Worm (Caenorhabditis elegans) whole organism, midembryonic: ENCODE data around the gene drr-2.

Experiments used
- cog-1 ChIP-seq: sonication (generic microtip); optimal IDR thresholded peaks from 2 replicates; lab custom pipeline; 2016; ENCODE audit warnings: missing genetic modification characterization, missing compliant biosample characterization
- flt-1 ChIP-seq: fragments of 200-800 bp; sonication (Bioruptor generic); IDR thresholded peaks from 2 replicates; pipeline ENCODE4 v1.3.6; 2022; ENCODE audit warnings: missing genetic modification characterization, missing compliant biosample characterization
- klf-2 ChIP-seq: fragments of 200-800 bp; sonication (Bioruptor generic); conservative IDR thresholded peaks from 2 replicates; pipeline ENCODE4 v1.3.6; 2022; ENCODE audit warnings: missing genetic modification reagents, missing genetic modification characterization, missing compliant biosample characterization
- ztf-23 ChIP-seq: fragments of 200-800 bp; sonication (Bioruptor generic); IDR thresholded peaks from 2 replicates; pipeline ENCODE4 v1.3.6; 2022; ENCODE audit warnings: missing genetic modification reagents, missing genetic modification characterization, missing compliant biosample characterization

DNA sequence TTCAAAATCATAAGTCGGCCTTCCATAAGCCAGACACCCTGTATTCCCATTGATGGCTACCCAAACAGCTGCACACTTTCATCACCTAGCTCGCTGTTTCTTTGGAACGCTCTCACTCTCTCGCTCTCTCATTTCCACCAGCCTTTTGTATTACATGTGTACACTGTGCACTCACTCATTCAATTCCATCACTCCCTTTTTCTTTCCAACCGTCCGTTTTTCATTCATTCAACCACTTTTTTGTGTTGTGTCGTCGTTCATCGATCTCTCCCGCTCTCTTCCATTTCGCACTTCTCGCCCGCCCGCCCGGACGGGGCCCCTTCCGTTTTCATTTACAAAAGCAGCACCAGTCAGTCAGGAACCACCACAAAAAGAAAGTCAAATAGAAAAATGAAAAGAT lies 14.6 kb upstream of the drr-2 start:
- no peak for TF ChIP-seq cog-1
- no peak for TF ChIP-seq flt-1 (GFP tag; lab: Robert Waterston, UW)
- no peak for TF ChIP-seq ztf-23
- TF ChIP-seq klf-2 (GFP tag; lab: Robert Waterston, UW), result no peak
